Worm (Caenorhabditis elegans) whole organism, L4 larva: ENCODE results near the gene H25K10.2.

ENCODE experiments used
- Y105C5A.15 ChIP-seq: fragments of 200-800 bp; sonication (Bioruptor generic); IDR thresholded peaks from 2 replicates; pipeline ENCODE4 v1.3.6; 2022; ENCODE audit warnings: missing genetic modification characterization, missing compliant biosample characterization
- Y48G9A.11 ChIP-seq: fragments of 200-800 bp; sonication (Bioruptor generic); IDR thresholded peaks from 2 replicates; pipeline ENCODE4 v1.3.6; 2022; ENCODE audit warnings: missing genetic modification reagents, missing genetic modification characterization, missing compliant biosample characterization
- ZK337.2 ChIP-seq: fragments of 200-800 bp; sonication (Bioruptor generic); IDR thresholded peaks from 2 replicates; pipeline ENCODE4 v1.3.6; 2022; ENCODE audit warnings: missing genetic modification reagents, missing genetic modification characterization, missing compliant biosample characterization
- aly-2 ChIP-seq: sonication (generic microtip); optimal IDR thresholded peaks from 2 replicates; lab custom pipeline; 2018; ENCODE audit warnings: missing biosample characterization, missing genetic modification characterization
- ceh-62 ChIP-seq: sonication (generic microtip); optimal IDR thresholded peaks from 2 replicates; lab custom pipeline; 2017; ENCODE audit warnings: missing biosample characterization, missing genetic modification characterization
- ceh-82 ChIP-seq: sonication (generic microtip); optimal IDR thresholded peaks from 2 replicates; lab custom pipeline; 2017; ENCODE audit warnings: missing biosample characterization, missing genetic modification characterization
- cey-2 ChIP-seq: sonication (generic microtip); optimal IDR thresholded peaks from 3 replicates; lab custom pipeline; 2017; ENCODE audit warnings: missing genetic modification characterization, mild to moderate bottlenecking, missing compliant biosample characterization, antibody characterized with exemption, borderline replicate concordance; ENCODE audit not compliant: insufficient read depth
- ctbp-1 ChIP-seq: fragments of 200-800 bp; sonication (Bioruptor generic); IDR thresholded peaks from 2 replicates; pipeline ENCODE4 v1.3.6; 2022; ENCODE audit warnings: missing genetic modification reagents, missing genetic modification characterization, missing compliant biosample characterization
- daf-16 ChIP-seq, 3 experiments: sonication (generic microtip); optimal IDR thresholded peaks; 2 replicates each; lab custom pipeline; 2016 to 2017; ENCODE audit warnings: missing genetic modification characterization in 3 of 3, missing genetic modification reagents in 3 of 3, mild to moderate bottlenecking in 2 of 3, missing compliant biosample characterization in 2 of 3, missing biosample characterization in 1 of 3, moderate library complexity in 1 of 3
- daf-8 ChIP-seq: fragments of 200-800 bp; sonication (Bioruptor generic); IDR thresholded peaks from 2 replicates; pipeline ENCODE4 v1.3.6; 2022; ENCODE audit warnings: missing genetic modification characterization, missing compliant biosample characterization
- dmd-6 ChIP-seq: fragments of 200-800 bp; sonication (Bioruptor generic); IDR thresholded peaks from 2 replicates; pipeline ENCODE4 v1.3.6; 2022; ENCODE audit warnings: missing genetic modification reagents, missing genetic modification characterization, missing compliant biosample characterization
- dmd-9 ChIP-seq: fragments of 200-800 bp; sonication (Bioruptor generic); IDR thresholded peaks from 2 replicates; pipeline ENCODE4 v1.3.6; 2022; ENCODE audit warnings: missing genetic modification reagents, missing genetic modification characterization, missing compliant biosample characterization
- dpl-1 ChIP-seq: fragments of 150-350 bp; optimal IDR thresholded peaks from 2 replicates; lab custom pipeline; 2014; ENCODE audit warnings: missing biosample characterization, missing genetic modification reagents, missing genetic modification characterization
- duxl-1 ChIP-seq: sonication (generic microtip); optimal IDR thresholded peaks from 2 replicates; lab custom pipeline; 2016; ENCODE audit warnings: mild to moderate bottlenecking, missing genetic modification characterization, moderate library complexity, missing compliant biosample characterization; ENCODE audit not compliant: poor library complexity
- dve-1 ChIP-seq: sonication (generic microtip); optimal IDR thresholded peaks from 2 replicates; lab custom pipeline; 2017; ENCODE audit warnings: antibody characterized with exemption, mild to moderate bottlenecking, missing genetic modification characterization, missing compliant biosample characterization; ENCODE audit not compliant: insufficient read depth
- egl-27 ChIP-seq: sonication (generic microtip); optimal IDR thresholded peaks from 3 replicates; lab custom pipeline; 2017; ENCODE audit warnings: missing biosample characterization, missing genetic modification reagents, missing genetic modification characterization
- hlh-11 ChIP-seq: fragments of 200-800 bp; sonication (Bioruptor generic); optimal IDR thresholded peaks from 2 replicates; lab custom pipeline; 2018; ENCODE audit warnings: mild to moderate bottlenecking, missing genetic modification characterization, missing compliant biosample characterization
- hlh-30 ChIP-seq: sonication (generic microtip); optimal IDR thresholded peaks from 2 replicates; lab custom pipeline; 2017; ENCODE audit warnings: antibody characterized with exemption, mild to moderate bottlenecking, missing genetic modification characterization, missing compliant biosample characterization; ENCODE audit not compliant: insufficient read depth
- jun-1 ChIP-seq: fragments of 150-350 bp; optimal IDR thresholded peaks from 2 replicates; lab custom pipeline; 2014; ENCODE audit warnings: missing biosample characterization, missing genetic modification reagents, missing genetic modification characterization
- lin-1 ChIP-seq: fragments of 200-800 bp; sonication (Bioruptor generic); IDR thresholded peaks from 2 replicates; pipeline ENCODE4 v1.3.6; 2022; ENCODE audit warnings: missing genetic modification reagents, missing genetic modification characterization, missing compliant biosample characterization
- lin-13 ChIP-seq: fragments of 150-350 bp; optimal IDR thresholded peaks from 2 replicates; lab custom pipeline; 2014; ENCODE audit warnings: missing biosample characterization, missing genetic modification reagents, missing genetic modification characterization
- lsy-2 ChIP-seq, 2 experiments: fragments of 150-350 bp in 1 of 2; sonication (generic microtip) in 1 of 2; optimal IDR thresholded peaks; 2 replicates each; lab custom pipeline; 2014 to 2017; ENCODE audit warnings: missing biosample characterization in 2 of 2, missing genetic modification characterization in 2 of 2
- mdl-1 ChIP-seq, 2 experiments: fragments of 150-350 bp in 1 of 2; sonication (generic microtip) in 1 of 2; optimal IDR thresholded peaks; 2 replicates each; lab custom pipeline; 2014 to 2017; ENCODE audit warnings: missing biosample characterization in 2 of 2, missing genetic modification characterization in 2 of 2
- mep-1 ChIP-seq: fragments of 150-350 bp; sonication (generic microtip); optimal IDR thresholded peaks from 3 replicates; lab custom pipeline; 2014; ENCODE audit warnings: missing biosample characterization, missing genetic modification characterization
- mes-2 ChIP-seq: sonication (generic microtip); optimal IDR thresholded peaks from 2 replicates; lab custom pipeline; 2016; ENCODE audit warnings: missing genotype, mild to moderate bottlenecking, missing genetic modification characterization, missing compliant biosample characterization; ENCODE audit not compliant: poor library complexity, severe bottlenecking
- mxl-2 ChIP-seq: fragments of 200-800 bp; sonication (Bioruptor generic); conservative IDR thresholded peaks from 2 replicates; pipeline ENCODE4 v1.3.6; 2022; ENCODE audit warnings: missing genetic modification reagents, missing genetic modification characterization, missing compliant biosample characterization
- mxl-3 ChIP-seq: fragments of 200-800 bp; sonication (Bioruptor generic); optimal IDR thresholded peaks from 2 replicates; lab custom pipeline; 2018; ENCODE audit warnings: mild to moderate bottlenecking, missing genetic modification characterization, missing compliant biosample characterization
- nhr-10 ChIP-seq: fragments of 150-350 bp; optimal IDR thresholded peaks from 2 replicates; lab custom pipeline; 2014; ENCODE audit warnings: missing biosample characterization, missing genetic modification characterization
- nhr-102 ChIP-seq: sonication (generic microtip); optimal IDR thresholded peaks from 2 replicates; lab custom pipeline; 2016; ENCODE audit warnings: mild to moderate bottlenecking, missing genetic modification characterization, moderate library complexity, missing compliant biosample characterization
- nhr-11 ChIP-seq: fragments of 150-350 bp; optimal IDR thresholded peaks from 2 replicates; lab custom pipeline; 2014; ENCODE audit warnings: missing biosample characterization, missing genetic modification characterization
- nhr-237 ChIP-seq: sonication (generic microtip); optimal IDR thresholded peaks from 2 replicates; lab custom pipeline; 2017; ENCODE audit warnings: missing biosample characterization, missing genetic modification characterization
- nhr-25 ChIP-seq: sonication (generic microtip); optimal IDR thresholded peaks from 2 replicates; lab custom pipeline; 2017; ENCODE audit warnings: missing genetic modification characterization, mild to moderate bottlenecking, missing compliant biosample characterization, antibody characterized with exemption, moderate library complexity, borderline replicate concordance; ENCODE audit not compliant: insufficient read depth
- nhr-28 ChIP-seq: fragments of 150-350 bp; optimal IDR thresholded peaks from 2 replicates; lab custom pipeline; 2014; ENCODE audit warnings: missing biosample characterization, missing genetic modification characterization
- nhr-48 ChIP-seq: sonication (generic microtip); optimal IDR thresholded peaks from 2 replicates; lab custom pipeline; 2016; ENCODE audit warnings: mild to moderate bottlenecking, missing genetic modification characterization, missing compliant biosample characterization
- nhr-6 ChIP-seq: fragments of 150-350 bp; optimal IDR thresholded peaks from 2 replicates; lab custom pipeline; 2014; ENCODE audit warnings: missing biosample characterization, missing genetic modification characterization
- nhr-76 ChIP-seq: fragments of 150-350 bp; optimal IDR thresholded peaks from 2 replicates; lab custom pipeline; 2014; ENCODE audit warnings: missing biosample characterization, missing genetic modification characterization
- nhr-77 ChIP-seq: fragments of 150-350 bp; optimal IDR thresholded peaks from 2 replicates; lab custom pipeline; 2014; ENCODE audit warnings: missing biosample characterization, missing genetic modification characterization
- pha-4 ChIP-seq, 2 experiments: fragments of 150-350 bp in 1 of 2; fragments of 200-800 bp in 1 of 2; sonication (Bioruptor generic) in 1 of 2; IDR thresholded peaks in 1 of 2; optimal IDR thresholded peaks in 1 of 2; 2 replicates each; pipeline versions ENCODE4 v1.3.6 to Lab custom; 2014 to 2022; ENCODE audit warnings: missing genetic modification characterization in 2 of 2, missing genetic modification reagents in 2 of 2, missing biosample characterization in 1 of 2, missing compliant biosample characterization in 1 of 2
- pqm-1 ChIP-seq: sonication (generic microtip); optimal IDR thresholded peaks from 2 replicates; lab custom pipeline; 2017; ENCODE audit warnings: missing biosample characterization, missing genetic modification characterization
- rbr-2 ChIP-seq: sonication (generic microtip); optimal IDR thresholded peaks from 2 replicates; lab custom pipeline; 2016; ENCODE audit warnings: missing genotype, missing genetic modification characterization, missing compliant biosample characterization
- saeg-2 ChIP-seq: fragments of 200-800 bp; sonication (Bioruptor generic); IDR thresholded peaks from 2 replicates; pipeline ENCODE4 v1.3.6; 2022; ENCODE audit warnings: missing genetic modification reagents, missing genetic modification characterization, missing compliant biosample characterization
- sdz-12 ChIP-seq: fragments of 200-800 bp; sonication (Bioruptor generic); optimal IDR thresholded peaks from 2 replicates; lab custom pipeline; 2018; ENCODE audit warnings: mild to moderate bottlenecking, missing genetic modification characterization, missing compliant biosample characterization
- snpc-4 ChIP-seq: fragments of 150-350 bp; optimal IDR thresholded peaks from 2 replicates; lab custom pipeline; 2014; ENCODE audit warnings: missing biosample characterization, missing genetic modification characterization
- spr-1 ChIP-seq: sonication (generic microtip); optimal IDR thresholded peaks from 2 replicates; lab custom pipeline; 2016; ENCODE audit warnings: mild to moderate bottlenecking, missing genetic modification characterization, missing compliant biosample characterization
- unc-62 ChIP-seq, 3 experiments: fragments of 150-350 bp in 1 of 3; sonication (generic microtip); optimal IDR thresholded peaks in 2 of 3; peaks in 1 of 3; 1 replicate in 1 of 3; 2 replicates in 2 of 3; lab custom pipeline; 2014 to 2017; ENCODE audit warnings: missing biosample characterization in 3 of 3, missing genetic modification characterization in 3 of 3, missing genetic modification reagents in 3 of 3, missing genotype in 1 of 3
- vab-7 ChIP-seq: fragments of 200-800 bp; sonication (Bioruptor generic); IDR thresholded peaks from 2 replicates; pipeline ENCODE4 v1.3.6; 2022; ENCODE audit warnings: missing genetic modification reagents, missing genetic modification characterization, missing compliant biosample characterization
- zag-1 ChIP-seq: fragments of 150-350 bp; optimal IDR thresholded peaks from 2 replicates; lab custom pipeline; 2014; ENCODE audit warnings: missing biosample characterization, missing genetic modification characterization
- zfp-3 ChIP-seq: fragments of 200-800 bp; sonication (Bioruptor generic); conservative IDR thresholded peaks from 2 replicates; pipeline ENCODE4 v1.3.6; 2022; ENCODE audit warnings: missing genetic modification reagents, missing genetic modification characterization, missing compliant biosample characterization

Gene H25K10.2

DNA sequence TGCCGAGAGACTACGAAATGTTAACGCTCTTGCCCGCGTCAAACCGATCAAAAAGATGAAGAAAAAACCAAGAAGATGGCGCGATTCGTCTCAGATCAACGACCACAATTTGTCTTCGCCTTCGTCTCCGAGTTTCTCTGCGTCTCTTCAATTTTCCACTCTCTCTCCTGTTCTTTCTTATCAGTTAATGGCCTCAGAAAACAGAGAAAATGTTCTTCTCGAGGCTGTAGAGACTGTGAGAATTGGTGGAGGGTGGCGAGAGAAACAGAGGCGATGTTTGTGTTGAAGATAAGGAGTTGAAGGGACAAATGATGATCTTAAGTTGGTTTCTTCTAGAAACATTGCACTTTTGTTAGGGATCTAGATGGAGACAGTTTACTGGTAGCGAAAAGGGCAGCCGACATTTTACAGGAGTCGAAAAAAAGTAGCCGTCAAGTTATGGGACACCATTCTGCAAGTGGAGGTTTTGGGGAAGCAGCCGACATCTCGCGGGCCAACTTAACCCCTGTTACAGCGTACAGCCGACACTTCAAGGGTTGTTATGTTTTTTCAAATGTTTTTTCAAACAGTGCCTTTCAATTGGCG, 29.8 kb downstream of the H25K10.2 start:
- TF ChIP-seq mxl-2 (GFP tag; lab: Robert Waterston, UW) (no peak), nhr-10 (peak; percentile 95), lin-13 (GFP tag; lab: Kevin White, UChicago) (peak; percentile 78), nhr-11 (peak; percentile 81), Y48G9A.11 (GFP tag; lab: Robert Waterston, UW) (no peak), nhr-28 (peak; percentile 96), unc-62 (GFP tag; optimal IDR thresholded peaks at IDR 0.05 in 1 of 2; lab: Kevin White, UChicago) (peak in 1 of 2 experiments; percentile 73), unc-62 (tag; optimal IDR thresholded peaks at IDR 0.05; lab: Kevin White, UChicago) (no peak), duxl-1 (peak; percentile 68), dpl-1 (GFP tag; lab: Kevin White, UChicago) (peak; percentile 17), nhr-102 (tag; lab: Kevin White, UChicago) (peak; percentile 89), mep-1 (tag; lab: Kevin White, UChicago) (peak; percentile 78), nhr-6 (no peak), pqm-1 (tag; lab: Kevin White, UChicago) (peak; percentile 77), zag-1 (tag; lab: Kevin White, UChicago) (no peak), lin-1 (GFP tag; lab: Robert Waterston, UW) (peak; percentile 86; the same call in 1 of the 2 replicates), dmd-6 (GFP tag; lab: Robert Waterston, UW) (peak; percentile 100), zfp-3 (no peak), vab-7 (GFP tag; lab: Robert Waterston, UW) (no peak), daf-8 (no peak), Y105C5A.15 (no peak), daf-16 (GFP tag; optimal IDR thresholded peaks at IDR 0.05; lab: Kevin White, UChicago) (peak; percentile 42 to 65), daf-16 (tag; optimal IDR thresholded peaks at IDR 0.05; lab: Kevin White, UChicago) (peak; percentile 92), rbr-2 (peak; percentile 20), nhr-25 (tag; lab: Kevin White, UChicago) (peak; percentile 32), aly-2 (no peak), ctbp-1 (GFP tag; lab: Robert Waterston, UW) (no peak), ZK337.2 (GFP tag; lab: Robert Waterston, UW) (no peak), hlh-11 (tag; lab: Kevin White, UChicago) (peak; percentile 96), nhr-48 (tag; lab: Kevin White, UChicago) (peak; percentile 94), mxl-3 (GFP tag; lab: Kevin White, UChicago) (peak; percentile 61), nhr-76 (tag; lab: Kevin White, UChicago) (no peak), ceh-62 (tag; lab: Kevin White, UChicago) (no peak), egl-27 (no peak), nhr-77 (tag; lab: Kevin White, UChicago) (peak; percentile 87), mes-2 (tag; lab: Kevin White, UChicago) (no peak), ceh-82 (tag; lab: Kevin White, UChicago) (no peak), dmd-9 (GFP tag; lab: Robert Waterston, UW) (no peak), nhr-237 (no peak), mdl-1 (tag; optimal IDR thresholded peaks at IDR 0.05; lab: Kevin White, UChicago) (peak in 1 of 2 experiments; percentile 86), lsy-2 (tag; optimal IDR thresholded peaks at IDR 0.05; lab: Kevin White, UChicago) (no peak), pha-4 (GFP tag; IDR thresholded peaks at IDR 0.05; lab: Robert Waterston, UW) (peak; percentile 48; the same call in 1 of the 2 replicates), pha-4 (tag; optimal IDR thresholded peaks at IDR 0.05; lab: Kevin White, UChicago) (no peak), cey-2 (tag; lab: Kevin White, UChicago) (peak; percentile 78), jun-1 (tag; lab: Kevin White, UChicago) (peak; percentile 44), snpc-4 (tag; lab: Kevin White, UChicago) (peak; percentile 53), spr-1 (tag; lab: Kevin White, UChicago) (peak; percentile 27), dve-1 (tag; lab: Kevin White, UChicago) (peak; percentile 95), sdz-12 (GFP tag; lab: Kevin White, UChicago) (no peak), hlh-30 (tag; lab: Kevin White, UChicago) (peak; percentile 69), saeg-2 (no peak)
